Worm (Caenorhabditis elegans) whole organism, L1 larva: Measurements from ENCODE around the gene stdh-3.

Experiments used
- lin-15B ChIP-seq: fragments of 150-350 bp; sonication (generic microtip); optimal IDR thresholded peaks from 3 replicates; lab custom pipeline; 2014; ENCODE audit warnings: missing biosample characterization, missing genetic modification characterization
- mep-1 ChIP-seq: fragments of 150-350 bp; optimal IDR thresholded peaks from 2 replicates; lab custom pipeline; 2014; ENCODE audit warnings: missing biosample characterization, missing genetic modification characterization

ce11 chrV:13953191-13953590 is 48.8 kb downstream of the stdh-3 start, which contains the start of gene R10D12.8:
- TF ChIP-seq lin-15B (no peak), mep-1 (tag; lab: Kevin White, UChicago) (no peak)
